Worm (Caenorhabditis elegans): Measurements from ENCODE around the gene ZC15.3.

ZC15.3 gene

DNA sequence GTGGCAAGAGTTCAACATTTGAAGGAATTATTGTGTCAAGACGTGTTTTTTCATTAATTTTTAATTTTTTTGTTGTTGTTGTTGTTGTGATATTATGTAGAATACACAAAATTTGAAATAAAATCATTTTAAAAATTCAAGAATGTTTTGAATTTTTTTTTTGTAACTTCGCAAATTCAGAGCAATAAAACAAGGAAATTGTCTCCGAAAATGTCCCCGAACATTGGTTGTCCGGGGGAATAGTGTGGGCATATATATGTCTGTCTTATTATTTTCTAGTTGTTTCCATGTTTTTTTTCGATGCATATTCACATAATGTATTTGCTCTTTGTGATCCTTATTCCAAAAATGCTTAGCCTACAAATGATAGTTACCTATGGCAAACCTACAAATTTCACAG is 8.1 kb downstream of the ZC15.3 start, which contains the start of gene clec-262:
Gene clec-262 (plus strand): TSS at position 301 of the 400 bp plus-strand sequence.
- TF ChIP-seq pqm-1 (tag; optimal IDR thresholded peaks at IDR 0.05): no peak
- TF ChIP-seq hlh-30 (tag; optimal IDR thresholded peaks at IDR 0.05; ENCODE audit: insufficient read depth): no peak
- TF ChIP-seq elt-4 (tag; optimal IDR thresholded peaks at IDR 0.05): no peak

DNA sequence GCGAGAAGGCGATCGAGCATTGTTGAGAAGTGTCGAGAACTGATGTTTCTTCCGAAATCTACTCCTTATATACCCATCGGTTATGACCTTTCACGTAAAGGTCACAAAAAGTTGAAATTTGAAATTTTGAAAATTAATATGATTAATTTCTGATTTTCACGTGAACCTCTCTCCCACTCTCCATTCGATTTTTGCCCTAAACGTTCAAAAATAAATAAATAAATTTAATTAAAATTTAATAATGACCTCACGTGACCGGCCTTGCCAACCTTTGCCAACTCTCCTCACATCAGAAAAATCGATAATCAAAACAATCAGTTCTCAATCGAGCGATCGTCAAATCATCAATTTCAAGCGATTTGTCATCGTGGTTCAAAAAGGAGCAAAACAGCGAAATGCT is 14.1 kb downstream of the ZC15.3 start, which contains the start of gene Y113G7C.1:
Gene Y113G7C.1 (plus strand): TSS at position 301 of the 400 bp plus-strand sequence.
- no peak for TF ChIP-seq ceh-14 (tag; optimal IDR thresholded peaks at IDR 0.05)
- no peak for TF ChIP-seq unc-42 (tag; optimal IDR thresholded peaks at IDR 0.05)
- TF ChIP-seq tbx-7 (tag; optimal IDR thresholded peaks at IDR 0.05): no peak
- no peak for TF ChIP-seq lim-6 (tag; optimal IDR thresholded peaks at IDR 0.05)
- no peak for TF ChIP-seq syd-9 (tag; optimal IDR thresholded peaks at IDR 0.05)
- no peak for TF ChIP-seq pha-2 (tag; optimal IDR thresholded peaks at IDR 0.05)

DNA sequence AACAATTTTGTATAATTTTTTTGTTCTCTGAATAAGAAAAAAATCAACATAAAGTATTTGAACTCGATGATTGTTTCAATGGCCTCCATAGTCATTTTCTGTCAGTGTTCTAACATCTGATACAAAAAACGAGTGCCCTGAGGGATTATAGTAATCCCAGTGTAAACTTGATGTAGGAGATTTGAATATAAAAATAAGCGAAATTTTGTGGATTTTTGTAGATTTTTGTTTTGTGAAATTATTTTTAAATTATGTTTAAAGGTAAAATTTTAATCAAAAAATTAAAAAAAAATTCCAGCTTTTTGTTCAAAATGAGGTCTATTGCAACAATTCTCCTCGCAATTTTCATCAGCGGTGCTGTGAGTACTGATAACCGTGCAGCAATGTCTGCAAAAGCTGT is 22.0 kb downstream of the ZC15.3 start, which contains the start of gene Y38H6A.1:
Gene Y38H6A.1 (plus strand): TSS at position 301 of the 400 bp plus-strand sequence.
- no peak for TF ChIP-seq ttx-3 (tag; optimal IDR thresholded peaks at IDR 0.05)
- TF ChIP-seq elt-4 (tag; optimal IDR thresholded peaks at IDR 0.05): no peak

ce11 chrV:20335264-20335663 is 31.9 kb downstream of the ZC15.3 start, which contains the start of gene Y38H6A.5:
Y38H6A.5 (minus strand) TSS chrV:20335364.
- TF ChIP-seq ceh-48 (tag; optimal IDR thresholded peaks at IDR 0.05) (no peak), gmeb-2 (tag; optimal IDR thresholded peaks at IDR 0.05) (no peak), madf-2 (tag; optimal IDR thresholded peaks at IDR 0.05) (no peak), hlh-15 (tag; optimal IDR thresholded peaks at IDR 0.05) (no peak), F13H6.1 (tag; optimal IDR thresholded peaks at IDR 0.05) (no peak), lin-11 (tag; optimal IDR thresholded peaks at IDR 0.05) (no peak), hlh-13 (GFP tag; optimal IDR thresholded peaks at IDR 0.05) (no peak), pax-1 (tag; optimal IDR thresholded peaks at IDR 0.05) (no peak), ceh-14 (tag; optimal IDR thresholded peaks at IDR 0.05) (no peak), sdc-2 (tag; optimal IDR thresholded peaks at IDR 0.05) (no peak), unc-3 (GFP tag; conservative IDR thresholded peaks at IDR 0.05) (no peak), unc-3 (tag; optimal IDR thresholded peaks at IDR 0.05) (no peak), dve-1 (tag; optimal IDR thresholded peaks at IDR 0.05) (no peak), ztf-16 (tag; optimal IDR thresholded peaks at IDR 0.05) (no peak), dmd-4 (tag; optimal IDR thresholded peaks at IDR 0.05; ENCODE audit: borderline replicate concordance) (no peak), odd-2 (tag; optimal IDR thresholded peaks at IDR 0.05) (no peak), fax-1 (tag; optimal IDR thresholded peaks at IDR 0.05) (no peak), npax-4 (tag; optimal IDR thresholded peaks at IDR 0.05) (no peak), C38D4.7 (GFP tag; optimal IDR thresholded peaks at IDR 0.05) (no peak), sox-4 (tag; optimal IDR thresholded peaks at IDR 0.05) (no peak)

ce11 chrV:20338020-20338419 is 34.6 kb downstream of the ZC15.3 start:
- TF ChIP-seq unc-42 (tag; optimal IDR thresholded peaks at IDR 0.05): peak; percentile 38
- TF ChIP-seq zip-5 (tag; optimal IDR thresholded peaks at IDR 0.05): no peak

DNA sequence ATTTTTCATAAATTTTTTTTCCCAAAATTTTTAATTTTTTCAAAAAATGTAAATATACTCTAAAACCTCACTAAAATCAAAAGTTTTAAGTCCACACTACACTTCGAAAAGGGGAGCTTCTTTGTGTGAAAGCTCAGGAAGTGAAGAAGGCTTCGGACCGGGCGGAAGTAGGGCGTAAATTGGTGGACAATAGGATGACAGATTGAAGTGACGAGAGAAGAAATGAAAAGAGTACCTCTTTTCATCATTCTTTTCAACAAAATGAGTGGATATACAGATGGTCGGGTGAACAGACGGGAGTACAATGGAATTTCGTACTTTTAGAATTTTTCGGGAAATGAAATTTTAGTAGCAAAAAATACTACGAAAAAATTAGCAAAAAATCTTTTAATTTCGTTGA is 35.5 kb downstream of the ZC15.3 start:
- TF ChIP-seq unc-42 (tag; optimal IDR thresholded peaks at IDR 0.05) (peak; percentile 45), T23F11.4 (GFP tag; optimal IDR thresholded peaks at IDR 0.05) (no peak)

DNA sequence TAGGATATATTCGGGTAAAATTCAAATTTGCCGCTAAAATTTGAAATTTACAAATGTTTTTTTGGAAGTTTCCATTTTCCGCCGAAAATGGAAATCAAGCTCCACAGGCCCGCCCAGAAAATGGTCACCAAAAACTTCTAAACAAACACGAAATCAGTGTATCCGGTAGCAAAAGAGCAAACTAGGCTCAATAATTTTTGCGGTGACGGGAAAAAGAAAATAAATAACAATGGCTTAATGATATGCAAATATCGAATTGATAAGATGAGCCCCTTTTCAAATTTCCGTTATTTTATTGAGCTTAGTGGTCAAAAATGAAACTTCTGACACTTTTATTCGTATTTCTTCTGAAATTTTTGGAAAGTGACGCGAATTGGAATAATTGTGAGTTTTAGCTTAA is 41.5 kb downstream of the ZC15.3 start, which contains the start of gene Y38H6A.3:
Gene Y38H6A.3 (plus strand): TSS at position 301 of the 400 bp plus-strand sequence.
- no peak for TF ChIP-seq F13H6.1 (tag; optimal IDR thresholded peaks at IDR 0.05)
- no peak for TF ChIP-seq ceh-18 (tag; optimal IDR thresholded peaks at IDR 0.05)
- no peak for TF ChIP-seq lim-6 (tag; optimal IDR thresholded peaks at IDR 0.05)
- no peak for TF ChIP-seq ama-1 (optimal IDR thresholded peaks at IDR 0.05)
- TF ChIP-seq unc-55 (GFP tag; optimal IDR thresholded peaks at IDR 0.05): no peak
- TF ChIP-seq ttx-3 (tag; optimal IDR thresholded peaks at IDR 0.05): no peak
- no peak for TF ChIP-seq C08G9.2 (tag; optimal IDR thresholded peaks at IDR 0.05)

Measured in whole organism, late embryonic.